Worm (Caenorhabditis elegans) whole organism, L2 larva: ENCODE data around the gene gpdh-2.

ENCODE experiments used
- ama-1 ChIP-seq: fragments of 150-350 bp; optimal IDR thresholded peaks from 2 replicates; lab custom pipeline; 2018; ENCODE audit warnings: inconsistent platforms
- elt-3 ChIP-seq: sonication (generic microtip); optimal IDR thresholded peaks from 2 replicates; lab custom pipeline; 2017; ENCODE audit warnings: missing biosample characterization, missing genetic modification characterization
- mdl-1 ChIP-seq, 2 experiments: fragments of 150-350 bp in 1 of 2; sonication (generic microtip) in 1 of 2; optimal IDR thresholded peaks; 2 replicates each; lab custom pipeline; 2017; ENCODE audit warnings: missing biosample characterization in 2 of 2, missing genetic modification characterization in 2 of 2
- nhr-77 ChIP-seq: fragments of 150-350 bp; optimal IDR thresholded peaks from 2 replicates; lab custom pipeline; 2014; ENCODE audit warnings: missing biosample characterization, missing genetic modification characterization
- skn-1 ChIP-seq: sonication (generic microtip); optimal IDR thresholded peaks from 2 replicates; lab custom pipeline; 2017; ENCODE audit warnings: missing biosample characterization, missing genetic modification characterization
- unc-39 ChIP-seq: fragments of 150-350 bp; optimal IDR thresholded peaks from 2 replicates; lab custom pipeline; 2014; ENCODE audit warnings: missing biosample characterization, missing genetic modification characterization

DNA sequence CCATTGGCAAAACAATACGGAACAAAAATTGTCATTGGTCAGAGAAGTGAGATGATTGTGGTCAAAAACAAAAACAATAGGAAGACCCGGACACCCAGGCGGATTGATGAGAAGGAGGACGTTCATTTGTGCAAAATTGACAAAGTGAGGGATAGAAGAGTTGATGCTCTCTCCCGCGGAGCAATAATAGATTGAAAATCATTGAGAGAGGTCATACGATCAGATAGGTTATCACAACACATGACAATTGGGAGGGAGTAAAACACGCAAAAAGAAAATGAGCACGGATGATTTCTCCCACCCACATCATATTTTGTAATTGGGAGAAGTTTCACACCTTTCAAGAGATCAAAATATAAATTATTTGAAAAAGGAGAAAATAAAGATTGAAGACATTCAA is 26.6 kb upstream of the gpdh-2 start:
- TF ChIP-seq elt-3 (tag; lab: Kevin White, UChicago) (no peak), skn-1 (no peak), unc-39 (tag; lab: Kevin White, UChicago) (no peak), ama-1 (lab: Kevin White, UChicago) (no peak), nhr-77 (tag; lab: Kevin White, UChicago) (no peak), mdl-1 (tag; optimal IDR thresholded peaks at IDR 0.05; lab: Kevin White, UChicago) (no peak)
